Worm (Caenorhabditis elegans): Measurements from ENCODE around the gene F31F4.17.

F31F4.17 gene

ce11 chrV:628527-628926 lies 31.6 kb downstream of the F31F4.17 start, which contains the start of gene F48G7.9:
F48G7.9 (minus strand) TSS chrV:628627.
- TF ChIP-seq nhr-237 (tag; optimal IDR thresholded peaks at IDR 0.05) (no peak), unc-62 (GFP tag; optimal IDR thresholded peaks at IDR 0.05) (no peak), elt-1 (tag; optimal IDR thresholded peaks at IDR 0.05; ENCODE audit: borderline replicate concordance, insufficient read depth) (no peak), snpc-4 (tag; optimal IDR thresholded peaks at IDR 0.05) (no peak), ceh-39 (tag; optimal IDR thresholded peaks at IDR 0.05) (no peak), mab-5 (tag; optimal IDR thresholded peaks at IDR 0.05) (no peak), mep-1 (tag; optimal IDR thresholded peaks at IDR 0.05) (no peak), hlh-1 (tag; optimal IDR thresholded peaks at IDR 0.05) (no peak), nhr-12 (tag; optimal IDR thresholded peaks at IDR 0.05) (no peak), ham-2 (GFP tag; optimal IDR thresholded peaks at IDR 0.05) (no peak), nhr-76 (tag; optimal IDR thresholded peaks at IDR 0.05) (no peak), nhr-2 (tag; optimal IDR thresholded peaks at IDR 0.05) (no peak), lin-13 (tag; optimal IDR thresholded peaks at IDR 0.05) (no peak), drap-1 (GFP tag; optimal IDR thresholded peaks at IDR 0.05) (no peak)

ce11 chrV:627585-627984 lies 32.5 kb downstream of the F31F4.17 start, which contains the start of gene F48G7.8:
F48G7.8 (minus strand) TSS chrV:627685.
- TF ChIP-seq bed-3 (GFP tag; optimal IDR thresholded peaks at IDR 0.05) (no peak), snpc-4 (tag; optimal IDR thresholded peaks at IDR 0.05) (no peak), elt-1 (tag; optimal IDR thresholded peaks at IDR 0.05; ENCODE audit: borderline replicate concordance, insufficient read depth) (no peak), mls-2 (tag; optimal IDR thresholded peaks at IDR 0.05) (no peak), mep-1 (tag; optimal IDR thresholded peaks at IDR 0.05) (no peak), ztf-11 (tag; optimal IDR thresholded peaks at IDR 0.05) (no peak), ces-1 (GFP tag; optimal IDR thresholded peaks at IDR 0.05) (no peak), nhr-237 (tag; optimal IDR thresholded peaks at IDR 0.05) (no peak)

ce11 chrV:626321-626720 lies 33.8 kb downstream of the F31F4.17 start, which contains the start of gene F48G7.7:
F48G7.7 (minus strand) TSS chrV:626421.
- TF ChIP-seq nhr-76 (tag; optimal IDR thresholded peaks at IDR 0.05) (no peak), drap-1 (GFP tag; optimal IDR thresholded peaks at IDR 0.05) (no peak), M03D4.4 (tag; optimal IDR thresholded peaks at IDR 0.05) (no peak), unc-62 (GFP tag; optimal IDR thresholded peaks at IDR 0.05) (no peak), elt-3 (tag; optimal IDR thresholded peaks at IDR 0.05) (no peak), elt-1 (tag; optimal IDR thresholded peaks at IDR 0.05; ENCODE audit: borderline replicate concordance, insufficient read depth) (no peak), blmp-1 (tag; optimal IDR thresholded peaks at IDR 0.05) (no peak), ces-1 (GFP tag; optimal IDR thresholded peaks at IDR 0.05) (no peak), bed-3 (GFP tag; optimal IDR thresholded peaks at IDR 0.05) (no peak), lin-32 (GFP tag; optimal IDR thresholded peaks at IDR 0.05) (no peak), mls-2 (tag; optimal IDR thresholded peaks at IDR 0.05) (no peak), ceh-39 (tag; optimal IDR thresholded peaks at IDR 0.05) (no peak), sem-2 (GFP tag; optimal IDR thresholded peaks at IDR 0.05) (no peak), ham-2 (GFP tag; optimal IDR thresholded peaks at IDR 0.05) (no peak), flh-1 (GFP tag; optimal IDR thresholded peaks at IDR 0.05) (no peak), ceh-83 (GFP tag; optimal IDR thresholded peaks at IDR 0.05) (no peak), sptf-1 (tag; optimal IDR thresholded peaks at IDR 0.05) (no peak), pha-4 (tag; optimal IDR thresholded peaks at IDR 0.05) (no peak)

- TF ChIP-seq snpc-4 (tag; optimal IDR thresholded peaks at IDR 0.05) (no peak), nhr-237 (tag; optimal IDR thresholded peaks at IDR 0.05) (no peak), pha-4 (tag; optimal IDR thresholded peaks at IDR 0.05) (no peak), M03D4.4 (tag; optimal IDR thresholded peaks at IDR 0.05) (no peak), unc-39 (tag; optimal IDR thresholded peaks at IDR 0.05) (no peak), tbx-8 (GFP tag; optimal IDR thresholded peaks at IDR 0.05) (no peak), lsy-2 (tag; optimal IDR thresholded peaks at IDR 0.05) (no peak)
Measured at ce11 chrV:624922-625321, 35.2 kb downstream of the F31F4.17 start, which contains the start of gene srt-17. srt-17 (minus strand) TSS chrV:625022.

ce11 chrV:622902-623301 lies 37.2 kb downstream of the F31F4.17 start, which contains the start of gene F48G7.5:
F48G7.5 (minus strand) TSS chrV:622935.
- TF ChIP-seq nhr-2 (tag; optimal IDR thresholded peaks at IDR 0.05): no peak
- no peak for TF ChIP-seq ztf-11 (tag; optimal IDR thresholded peaks at IDR 0.05)
- no peak for TF ChIP-seq tbx-8 (GFP tag; optimal IDR thresholded peaks at IDR 0.05)
- no peak for TF ChIP-seq ham-2 (GFP tag; optimal IDR thresholded peaks at IDR 0.05)

ce11 chrV:620987-621386 lies 39.1 kb downstream of the F31F4.17 start:
- TF ChIP-seq bed-3 (GFP tag; optimal IDR thresholded peaks at IDR 0.05): no peak
